Fruit fly (Drosophila melanogaster) whole organism, embryonic: ENCODE measurements around the gene Hexim.

Experiments
- CG10543 ChIP-seq: fragments of 200-800 bp; sonication (Bioruptor generic); optimal IDR thresholded peaks from 3 replicates; lab custom pipeline; 2017; ENCODE audit warnings: missing biosample characterization, mild to moderate bottlenecking, missing genetic modification characterization, moderate library complexity
- CG15514 ChIP-seq: fragments of 200-800 bp; sonication (Bioruptor generic); optimal IDR thresholded peaks from 3 replicates; lab custom pipeline; 2017; ENCODE audit warnings: missing biosample characterization, missing genetic modification characterization, mild to moderate bottlenecking, moderate library complexity, missing genetic modification reagents
- CG16779 ChIP-seq: fragments of 200-800 bp; sonication (Bioruptor generic); IDR thresholded peaks from 2 replicates; pipeline ENCODE4 v1.3.6; 2022; ENCODE audit warnings: missing biosample characterization, missing genetic modification characterization
- CG17802 ChIP-seq: fragments of 200-800 bp; sonication (Bioruptor generic); optimal IDR thresholded peaks from 2 replicates; lab custom pipeline; 2018; ENCODE audit warnings: missing biosample characterization, mild to moderate bottlenecking, missing genetic modification characterization, moderate library complexity
- CG17829 ChIP-seq: fragments of 200-800 bp; optimal IDR thresholded peaks from 2 replicates; lab custom pipeline; 2019; ENCODE audit warnings: missing biosample characterization, mild to moderate bottlenecking, missing genetic modification characterization, moderate library complexity
- CG18599 ChIP-seq: fragments of 200-800 bp; sonication (Bioruptor generic); optimal IDR thresholded peaks from 3 replicates; lab custom pipeline; 2017; ENCODE audit warnings: missing biosample characterization, missing genetic modification characterization, mild to moderate bottlenecking, moderate library complexity, missing genetic modification reagents
- CG2202 ChIP-seq: fragments of 200-800 bp; sonication (Bioruptor generic); optimal IDR thresholded peaks from 2 replicates; lab custom pipeline; 2018; ENCODE audit warnings: missing biosample characterization, mild to moderate bottlenecking, missing genetic modification characterization
- CG2875 ChIP-seq: fragments of 200-800 bp; sonication (Bioruptor generic); optimal IDR thresholded peaks from 2 replicates; lab custom pipeline; 2017; ENCODE audit warnings: missing biosample characterization, mild to moderate bottlenecking, missing genetic modification characterization, missing genetic modification reagents
- CG30020 ChIP-seq: fragments of 200-800 bp; optimal IDR thresholded peaks from 2 replicates; lab custom pipeline; 2019; ENCODE audit warnings: missing biosample characterization, mild to moderate bottlenecking, missing genetic modification characterization, moderate library complexity
- CG3847 ChIP-seq: fragments of 200-800 bp; sonication (Bioruptor generic); IDR thresholded peaks from 2 replicates; pipeline ENCODE4 v1.3.6; 2022; ENCODE audit warnings: missing biosample characterization, missing genetic modification characterization
- CG4360 ChIP-seq: fragments of 200-800 bp; sonication (Bioruptor generic); IDR thresholded peaks from 2 replicates; pipeline ENCODE4 v1.3.6; 2022; ENCODE audit warnings: missing biosample characterization, missing genetic modification characterization
- CG8359 ChIP-seq: fragments of 200-800 bp; sonication (Bioruptor generic); optimal IDR thresholded peaks from 2 replicates; lab custom pipeline; 2017; ENCODE audit warnings: missing biosample characterization, mild to moderate bottlenecking, missing genetic modification characterization, borderline replicate concordance
- D19B ChIP-seq: fragments of 200-800 bp; sonication (Bioruptor generic); optimal IDR thresholded peaks from 2 replicates; lab custom pipeline; 2017; ENCODE audit warnings: missing biosample characterization, mild to moderate bottlenecking, missing genetic modification characterization
- Dbx ChIP-seq: fragments of 200-800 bp; sonication (Bioruptor generic); IDR thresholded peaks from 3 replicates; pipeline ENCODE4 v1.3.6; 2022; ENCODE audit warnings: missing biosample characterization, missing genetic modification characterization
- Dek ChIP-seq: fragments of 200-800 bp; sonication (Bioruptor generic); optimal IDR thresholded peaks from 3 replicates; lab custom pipeline; 2019; ENCODE audit warnings: missing biosample characterization, mild to moderate bottlenecking, missing genetic modification characterization, moderate library complexity
- Doc3 ChIP-seq: fragments of 200-800 bp; sonication (Bioruptor generic); IDR thresholded peaks from 3 replicates; pipeline ENCODE4 v1.3.6; 2022; ENCODE audit warnings: missing biosample characterization, missing genetic modification characterization; ENCODE audit not compliant: partially characterized antibody
- Dref ChIP-seq: fragments of 200-800 bp; sonication (Bioruptor generic); IDR thresholded peaks from 2 replicates; pipeline ENCODE4 v1.3.6; 2022; ENCODE audit warnings: missing biosample characterization, missing genetic modification characterization
- HmgD ChIP-seq: fragments of 200-800 bp; sonication (Bioruptor generic); optimal IDR thresholded peaks from 3 replicates; lab custom pipeline; 2016; ENCODE audit warnings: missing biosample characterization, missing genetic modification characterization
- Hr39 ChIP-seq: fragments of >200 bp; optimal IDR thresholded peaks from 2 replicates; lab custom pipeline; 2017
- Med ChIP-seq: fragments of 200-800 bp; sonication (Bioruptor generic); peaks from one replicate; lab custom pipeline; 2016; ENCODE audit warnings: missing biosample characterization, missing genetic modification characterization, mild to moderate bottlenecking, inconsistent platforms, moderate library complexity
- Nf-YC ChIP-seq: fragments of 200-800 bp; optimal IDR thresholded peaks from 3 replicates; lab custom pipeline; 2019; ENCODE audit warnings: missing biosample characterization, mild to moderate bottlenecking, missing genetic modification characterization, moderate library complexity
- Opbp ChIP-seq: fragments of 200-800 bp; sonication (Bioruptor generic); IDR thresholded peaks from 3 replicates; pipeline ENCODE4 v1.3.6; 2022; ENCODE audit warnings: missing biosample characterization, missing genetic modification characterization; ENCODE audit not compliant: partially characterized antibody
- Rfx ChIP-seq: fragments of 200-800 bp; sonication (Bioruptor generic); IDR thresholded peaks from 2 replicates; pipeline ENCODE4 v1.3.6; 2022; ENCODE audit warnings: missing biosample characterization, missing genetic modification characterization
- Side ChIP-seq: fragments of 200-800 bp; sonication (Bioruptor generic); optimal IDR thresholded peaks from 2 replicates; lab custom pipeline; 2016; ENCODE audit warnings: missing biosample characterization, missing genetic modification characterization
- Sin3A ChIP-seq: fragments of >200 bp; optimal IDR thresholded peaks from 2 replicates; lab custom pipeline; 2018
- dm ChIP-seq: fragments of 200-800 bp; sonication (Bioruptor generic); optimal IDR thresholded peaks from 3 replicates; lab custom pipeline; 2016; ENCODE audit warnings: missing biosample characterization, missing genetic modification characterization
- dpn ChIP-seq, 2 experiments: fragments of 200-800 bp; sonication (Bioruptor generic); optimal IDR thresholded peaks; 3 replicates each; lab custom pipeline; 2016; ENCODE audit warnings: missing biosample characterization in 2 of 2, missing genetic modification characterization in 2 of 2
- gro ChIP-seq: fragments of 200-800 bp; sonication (Bioruptor generic); optimal IDR thresholded peaks from 2 replicates; lab custom pipeline; 2016; ENCODE audit warnings: missing biosample characterization, missing genetic modification characterization
- h ChIP-seq: fragments of >200 bp; optimal IDR thresholded peaks from 2 replicates; lab custom pipeline; 2017
- inv ChIP-seq: fragments of 200-800 bp; sonication (Bioruptor generic); IDR thresholded peaks from 2 replicates; pipeline ENCODE4 v1.3.6; 2022; ENCODE audit warnings: missing biosample characterization, missing genetic modification characterization; ENCODE audit not compliant: partially characterized antibody
- kah ChIP-seq: fragments of 200-800 bp; sonication (Bioruptor generic); optimal IDR thresholded peaks from 2 replicates; lab custom pipeline; 2018; ENCODE audit warnings: missing biosample characterization, mild to moderate bottlenecking, missing genetic modification characterization
- nerfin-2 ChIP-seq: fragments of 200-800 bp; sonication (Bioruptor generic); IDR thresholded peaks from 2 replicates; pipeline ENCODE4 v1.3.6; 2022; ENCODE audit warnings: missing biosample characterization, missing genetic modification characterization; ENCODE audit not compliant: partially characterized antibody
- run ChIP-seq: fragments of 200-800 bp; sonication (Bioruptor generic); optimal IDR thresholded peaks from 3 replicates; lab custom pipeline; 2018; ENCODE audit warnings: missing biosample characterization, mild to moderate bottlenecking, missing genetic modification characterization
- sens ChIP-seq: fragments of 200-800 bp; sonication (Bioruptor generic); peaks from one replicate; lab custom pipeline; 2016; ENCODE audit warnings: missing biosample characterization, missing genetic modification characterization
- seq ChIP-seq: fragments of 200-800 bp; sonication (Bioruptor generic); IDR thresholded peaks from 2 replicates; pipeline ENCODE4 v1.3.6; 2022; ENCODE audit warnings: missing biosample characterization, missing genetic modification characterization
- so ChIP-seq: fragments of 200-800 bp; sonication (Bioruptor generic); IDR thresholded peaks from 3 replicates; pipeline ENCODE4 v1.3.6; 2022; ENCODE audit warnings: missing biosample characterization, missing genetic modification characterization
- sr ChIP-seq: fragments of 200-800 bp; sonication (Bioruptor generic); IDR thresholded peaks from 3 replicates; pipeline ENCODE4 v1.3.6; 2022; ENCODE audit warnings: missing biosample characterization, missing genetic modification characterization
- tll ChIP-seq, 2 experiments: fragments of 200-800 bp in 1 of 2; fragments of >200 bp in 1 of 2; sonication (Bioruptor generic) in 1 of 2; optimal IDR thresholded peaks; 2 replicates each; lab custom pipeline; 2017 to 2019; ENCODE audit warnings: missing biosample characterization in 2 of 2, missing genetic modification characterization in 2 of 2, mild to moderate bottlenecking in 1 of 2, moderate library complexity in 1 of 2
- toy ChIP-seq: fragments of 200-800 bp; sonication (Bioruptor generic); IDR thresholded peaks from 2 replicates; pipeline ENCODE4 v1.3.6; 2022; ENCODE audit warnings: missing biosample characterization, missing genetic modification characterization
- z ChIP-seq: fragments of 200-800 bp; sonication (Bioruptor generic); IDR thresholded peaks from 3 replicates; pipeline ENCODE4 v1.3.6; 2022; ENCODE audit warnings: missing biosample characterization, missing genetic modification characterization

The Hexim gene

DNA sequence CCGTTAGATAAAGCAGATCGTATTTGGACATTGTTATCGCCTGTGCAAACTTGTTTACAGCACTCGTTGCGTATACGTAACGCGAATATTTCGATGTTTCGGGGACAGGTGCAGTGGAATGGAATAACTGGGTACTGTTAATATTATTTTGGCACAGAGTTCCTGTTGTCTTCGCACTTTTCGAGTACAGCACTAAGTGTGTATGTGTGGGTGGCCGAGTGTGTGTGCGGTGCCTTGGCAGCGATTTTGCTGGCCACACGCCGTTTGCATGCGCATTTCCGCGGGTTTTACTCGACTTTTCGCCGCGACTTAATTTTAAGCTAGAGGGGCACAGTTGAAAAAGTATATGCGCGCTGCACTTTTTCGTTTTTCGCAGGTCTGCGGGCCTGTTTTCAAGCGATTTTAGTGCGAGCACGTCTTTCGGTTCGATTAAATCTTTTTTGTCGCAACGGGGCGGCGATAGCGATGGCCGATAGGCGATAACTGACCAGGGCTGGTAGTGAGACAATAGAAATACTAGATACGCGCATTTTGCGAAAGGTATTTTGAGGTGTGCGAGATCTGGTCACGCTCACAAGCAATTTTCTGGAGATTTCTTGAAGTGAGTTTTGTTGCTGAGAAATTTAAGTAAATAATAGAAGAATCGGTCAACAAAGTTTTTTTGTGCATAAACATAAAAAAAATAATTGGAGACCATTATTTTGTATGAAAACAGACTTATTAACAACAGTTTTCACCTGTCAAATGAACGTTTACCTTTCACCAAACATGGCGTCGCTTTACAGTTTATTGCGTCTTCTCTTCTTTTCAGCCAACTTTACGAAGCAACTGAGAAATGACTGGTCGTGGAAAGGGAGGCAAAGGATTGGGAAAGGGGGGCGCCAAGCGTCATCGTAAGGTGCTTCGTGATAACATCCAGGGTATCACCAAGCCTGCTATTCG, 33.8 kb upstream of the Hexim start, which contains the start of the genes put and His4r (continued):
- TF ChIP-seq tll (GFP tag; optimal IDR thresholded peaks at IDR 0.05; lab: Kevin White, UChicago) (peak in 1 of 2 experiments; percentile 4), Opbp (GFP tag; lab: Robert Waterston, UW) (peak; percentile 78), Sin3A (lab: Kevin White, UChicago) (peak; percentile 74), CG30020 (tag; lab: Kevin White, UChicago) (peak; percentile 11), so (0 out of 3 replicates have a peak, but pooled peaks have one; percentile 45), seq (GFP tag; lab: Robert Waterston, UW) (peak; percentile 9; the same call in 1 of the 2 replicates), sens (GFP tag; lab: Kevin White, UChicago) (peak; percentile 93), CG3847 (peak; percentile 52; the same call in 1 of the 2 replicates), CG18599 (GFP tag; lab: Kevin White, UChicago) (peak; percentile 28), Side (GFP tag; lab: Kevin White, UChicago) (peak; percentile 31), CG17802 (tag; lab: Kevin White, UChicago) (peak; percentile 42), run (tag; lab: Kevin White, UChicago) (no peak), D19B (peak; percentile 74), Doc3 (GFP tag; lab: Robert Waterston, UW) (0 out of 3 replicates have a peak, but pooled peaks have one; percentile 25), inv (GFP tag; lab: Robert Waterston, UW) (peak; percentile 44; the same call in 1 of the 2 replicates), nerfin-2 (GFP tag; lab: Robert Waterston, UW) (peak; percentile 20; the same call in 1 of the 2 replicates), Med (GFP tag; lab: Kevin White, UChicago) (peak; percentile 91), Hr39 (lab: Kevin White, UChicago) (no peak), HmgD (GFP tag; lab: Kevin White, UChicago) (peak; percentile 74), h (lab: Kevin White, UChicago) (no peak), Rfx (GFP tag; lab: Robert Waterston, UW) (peak; percentile 47; the same call in 1 of the 2 replicates), gro (GFP tag; lab: Kevin White, UChicago) (peak; percentile 45), CG15514 (GFP tag; lab: Kevin White, UChicago) (peak; percentile 64), CG8359 (GFP tag; lab: Kevin White, UChicago) (no peak), CG2875 (GFP tag; lab: Kevin White, UChicago) (no peak), sr (GFP tag; lab: Robert Waterston, UW) (no peak), dpn (GFP tag; optimal IDR thresholded peaks at IDR 0.05; lab: Kevin White, UChicago) (peak in 1 of 2 experiments; percentile 35), Nf-YC (tag; lab: Kevin White, UChicago) (peak; percentile 30), kah (GFP tag; lab: Kevin White, UChicago) (peak; percentile 20), CG2202 (tag; lab: Kevin White, UChicago) (peak; percentile 14), CG16779 (no peak), dm (GFP tag; lab: Kevin White, UChicago) (peak; percentile 37), CG17829 (peak; percentile 67), CG10543 (GFP tag; lab: Kevin White, UChicago) (peak; percentile 50), Dref (GFP tag; lab: Robert Waterston, UW) (peak; percentile 90), Dbx (0 out of 3 replicates have a peak, but pooled peaks have one; percentile 6)

- TF ChIP-seq Dek (no peak), CG4360 (GFP tag; lab: Robert Waterston, UW) (peak; percentile 49), z (0 out of 3 replicates have a peak, but pooled peaks have one; percentile 21), toy (GFP tag; lab: Robert Waterston, UW) (no peak)
- TF ChIP-seq, all 482 proteins: peak for 2
Measured at dm6 chr3R:14626781-14627180, 32.5 kb upstream of the Hexim start.
